Worm (Caenorhabditis elegans) whole organism, L1 larva: ENCODE measurements around the gene C01G5.9.

Source experiments
- C04F5.9 ChIP-seq: sonication (generic microtip); optimal IDR thresholded peaks from 2 replicates; lab custom pipeline; 2016; ENCODE audit warnings: missing genetic modification characterization, missing compliant biosample characterization
- C34B4.2 ChIP-seq: sonication (generic microtip); optimal IDR thresholded peaks from 2 replicates; lab custom pipeline; 2017; ENCODE audit warnings: mild to moderate bottlenecking, missing genetic modification characterization, missing compliant biosample characterization
- aha-1 ChIP-seq: fragments of 150-350 bp; optimal IDR thresholded peaks from 2 replicates; lab custom pipeline; 2014; ENCODE audit warnings: missing biosample characterization, missing genetic modification characterization
- ceh-63 ChIP-seq: fragments of 200-800 bp; sonication (Bioruptor generic); optimal IDR thresholded peaks from 2 replicates; lab custom pipeline; 2018; ENCODE audit warnings: mild to moderate bottlenecking, missing genetic modification characterization, missing compliant biosample characterization
- ceh-82 ChIP-seq, 3 experiments: fragments of 150-350 bp in 1 of 3; sonication (generic microtip) in 2 of 3; optimal IDR thresholded peaks; 2 replicates each; lab custom pipeline; 2014 to 2017; ENCODE audit warnings: missing biosample characterization in 3 of 3, missing genetic modification characterization in 3 of 3
- ceh-90 ChIP-seq: sonication (generic microtip); optimal IDR thresholded peaks from 2 replicates; lab custom pipeline; 2016; ENCODE audit warnings: missing genetic modification characterization, missing compliant biosample characterization
- ces-1 ChIP-seq: fragments of 150-350 bp; optimal IDR thresholded peaks from 2 replicates; lab custom pipeline; 2014; ENCODE audit warnings: missing biosample characterization, missing genetic modification reagents, missing genetic modification characterization
- dpl-1 ChIP-seq, 3 experiments: fragments of 150-350 bp in 2 of 3; sonication (generic microtip) in 1 of 3; optimal IDR thresholded peaks; 2 replicates each; lab custom pipeline; 2014 to 2017; ENCODE audit warnings: missing biosample characterization in 3 of 3, missing genetic modification characterization in 3 of 3, missing genetic modification reagents in 3 of 3
- efl-1 ChIP-seq, 4 experiments: fragments of 150-350 bp; optimal IDR thresholded peaks in 3 of 4; peaks in 1 of 4; 1 replicate in 1 of 4; 2 replicates in 3 of 4; lab custom pipeline; 2014; ENCODE audit warnings: missing biosample characterization in 2 of 4, missing genetic modification characterization in 2 of 4, missing genetic modification reagents in 2 of 4
- elt-3 ChIP-seq, 6 experiments: fragments of 150-350 bp in 1 of 6; sonication (generic microtip); optimal IDR thresholded peaks; 2 replicates each; lab custom pipeline; 2017 to 2018; ENCODE audit warnings: missing biosample characterization in 6 of 6, missing genetic modification characterization in 6 of 6, inconsistent platforms in 1 of 6
- fkh-4 ChIP-seq: sonication (generic microtip); optimal IDR thresholded peaks from 2 replicates; lab custom pipeline; 2016; ENCODE audit warnings: missing compliant biosample characterization, missing genetic modification characterization, borderline replicate concordance
- fkh-8 ChIP-seq: sonication (generic microtip); optimal IDR thresholded peaks from 2 replicates; lab custom pipeline; 2016; ENCODE audit warnings: mild to moderate bottlenecking, missing genetic modification characterization, missing compliant biosample characterization
- grh-1 ChIP-seq: fragments of 200-800 bp; sonication (Bioruptor generic); IDR thresholded peaks from 2 replicates; pipeline ENCODE4 v1.3.6; 2022; ENCODE audit warnings: missing genetic modification reagents, missing genetic modification characterization, missing compliant biosample characterization
- hlh-4 ChIP-seq: sonication (generic microtip); optimal IDR thresholded peaks from 2 replicates; lab custom pipeline; 2016; ENCODE audit warnings: mild to moderate bottlenecking, missing genetic modification characterization, missing compliant biosample characterization
- hpl-2 ChIP-seq: fragments of 150-350 bp; optimal IDR thresholded peaks from 2 replicates; lab custom pipeline; 2014; ENCODE audit warnings: missing biosample characterization, missing genetic modification reagents, missing genetic modification characterization
- isw-1 ChIP-seq: fragments of 200-800 bp; sonication (Bioruptor generic); IDR thresholded peaks from 2 replicates; pipeline ENCODE4 v1.3.6; 2022; ENCODE audit warnings: missing genetic modification characterization, missing compliant biosample characterization
- jun-1 ChIP-seq: fragments of 150-350 bp; optimal IDR thresholded peaks from 2 replicates; lab custom pipeline; 2014; ENCODE audit warnings: missing biosample characterization, missing genetic modification reagents, missing genetic modification characterization
- lin-15B ChIP-seq: fragments of 150-350 bp; sonication (generic microtip); optimal IDR thresholded peaks from 3 replicates; lab custom pipeline; 2014; ENCODE audit warnings: missing biosample characterization, missing genetic modification characterization
- lsy-2 ChIP-seq, 2 experiments: fragments of 150-350 bp; optimal IDR thresholded peaks; 2 replicates each; lab custom pipeline; 2014; ENCODE audit warnings: missing biosample characterization in 2 of 2, missing genetic modification characterization in 2 of 2
- mab-9 ChIP-seq: fragments of 200-800 bp; sonication (Bioruptor generic); IDR thresholded peaks from 2 replicates; pipeline ENCODE4 v1.3.6; 2022; ENCODE audit warnings: missing genetic modification reagents, missing genetic modification characterization, missing compliant biosample characterization
- nhr-11 ChIP-seq: fragments of 150-350 bp; optimal IDR thresholded peaks from 2 replicates; lab custom pipeline; 2014; ENCODE audit warnings: missing biosample characterization, missing genetic modification characterization
- nhr-47 ChIP-seq: sonication (generic microtip); optimal IDR thresholded peaks from 2 replicates; lab custom pipeline; 2016; ENCODE audit warnings: mild to moderate bottlenecking, missing genetic modification characterization, moderate library complexity, missing compliant biosample characterization
- nhr-71 ChIP-seq: sonication (generic microtip); optimal IDR thresholded peaks from 2 replicates; lab custom pipeline; 2016; ENCODE audit warnings: mild to moderate bottlenecking, missing genetic modification characterization, moderate library complexity, missing compliant biosample characterization
- nhr-76 ChIP-seq: sonication (generic microtip); optimal IDR thresholded peaks from 2 replicates; lab custom pipeline; 2017; ENCODE audit warnings: missing biosample characterization, missing genetic modification characterization
- nhr-85 ChIP-seq: sonication (generic microtip); peaks from one replicate; lab custom pipeline; 2016; ENCODE audit warnings: missing genetic modification characterization, inconsistent platforms, missing compliant biosample characterization
- nhr-90 ChIP-seq: sonication (generic microtip); optimal IDR thresholded peaks from 2 replicates; lab custom pipeline; 2016; ENCODE audit warnings: mild to moderate bottlenecking, missing genetic modification characterization, missing compliant biosample characterization; ENCODE audit not compliant: poor library complexity
- pax-3 ChIP-seq: fragments of 200-800 bp; sonication (Bioruptor generic); optimal IDR thresholded peaks from 2 replicates; lab custom pipeline; 2018; ENCODE audit warnings: mild to moderate bottlenecking, missing genetic modification characterization, moderate library complexity, missing compliant biosample characterization
- rnt-1 ChIP-seq: sonication (generic microtip); optimal IDR thresholded peaks from 2 replicates; lab custom pipeline; 2016; ENCODE audit warnings: mild to moderate bottlenecking, missing genetic modification characterization, moderate library complexity, missing compliant biosample characterization
- snpc-4 ChIP-seq: fragments of 150-350 bp; optimal IDR thresholded peaks from 2 replicates; lab custom pipeline; 2014; ENCODE audit warnings: missing biosample characterization, missing genetic modification characterization
- snu-23 ChIP-seq: sonication (generic microtip); optimal IDR thresholded peaks from 2 replicates; lab custom pipeline; 2016; ENCODE audit warnings: missing genetic modification characterization, missing compliant biosample characterization
- sox-4 ChIP-seq: sonication (generic microtip); optimal IDR thresholded peaks from 2 replicates; lab custom pipeline; 2016; ENCODE audit warnings: missing genetic modification characterization, missing compliant biosample characterization
- tbx-2 ChIP-seq: sonication (generic microtip); optimal IDR thresholded peaks from 2 replicates; lab custom pipeline; 2016; ENCODE audit warnings: missing genetic modification characterization, missing compliant biosample characterization
- unc-62 ChIP-seq: fragments of 150-350 bp; optimal IDR thresholded peaks from 2 replicates; lab custom pipeline; 2014; ENCODE audit warnings: missing biosample characterization, missing genetic modification reagents, missing genetic modification characterization
- vab-15 ChIP-seq: sonication (generic microtip); optimal IDR thresholded peaks from 2 replicates; lab custom pipeline; 2017; ENCODE audit warnings: missing genotype, mild to moderate bottlenecking, missing genetic modification characterization, missing compliant biosample characterization
- xbp-1 ChIP-seq: sonication (generic microtip); optimal IDR thresholded peaks from 2 replicates; lab custom pipeline; 2016; ENCODE audit warnings: missing genetic modification characterization, missing compliant biosample characterization
- zag-1 ChIP-seq: fragments of 150-350 bp; optimal IDR thresholded peaks from 2 replicates; lab custom pipeline; 2014; ENCODE audit warnings: missing biosample characterization, missing genetic modification characterization
- zip-4 ChIP-seq: fragments of 200-800 bp; sonication (Bioruptor generic); optimal IDR thresholded peaks from 2 replicates; lab custom pipeline; 2018; ENCODE audit warnings: mild to moderate bottlenecking, missing genetic modification characterization, moderate library complexity, missing compliant biosample characterization
- ztf-11 ChIP-seq, 2 experiments: sonication (generic microtip); optimal IDR thresholded peaks; 2 replicates each; lab custom pipeline; 2016 to 2017; ENCODE audit warnings: missing genetic modification characterization in 2 of 2, missing biosample characterization in 1 of 2, missing compliant biosample characterization in 1 of 2

C01G5.9 gene

ce11 chrIV:6523773-6524172 is 4.1 kb downstream of the C01G5.9 start:
- TF ChIP-seq unc-62 (GFP tag; lab: Kevin White, UChicago) (no peak), isw-1 (GFP tag; lab: Robert Waterston, UW) (no peak), nhr-90 (tag; lab: Kevin White, UChicago) (no peak)

DNA sequence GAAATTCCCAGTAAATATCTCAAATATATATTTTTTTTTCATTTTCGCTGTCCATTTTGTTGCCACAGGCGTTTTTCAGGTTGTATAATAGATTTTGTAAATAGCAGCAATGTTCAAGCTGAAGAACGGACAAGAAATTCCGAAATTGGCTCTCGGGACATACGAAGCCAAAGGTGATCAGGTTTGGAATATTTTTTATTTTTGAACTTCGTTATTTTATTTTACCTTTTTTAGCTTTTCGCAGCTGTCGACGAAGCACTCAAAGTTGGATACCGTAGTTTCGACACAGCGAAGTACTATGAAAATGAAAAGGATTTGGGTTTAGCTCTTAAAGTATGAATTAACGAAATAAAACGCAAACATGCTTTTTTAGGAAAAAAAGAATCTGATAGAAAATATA is 4.8 kb downstream of the C01G5.9 start, which contains the start of gene C01G5.5:
C01G5.5 (plus strand) TSS at position 80 of the 400 bp plus-strand sequence.
- TF ChIP-seq efl-1 (optimal IDR thresholded peaks at IDR 0.05; lab: Kevin White, UChicago): no peak
- peak in 1 of 2 experiments; percentile 65 for TF ChIP-seq efl-1 (GFP tag; optimal IDR thresholded peaks at IDR 0.05 in 1 of 2; lab: Kevin White, UChicago)
- no peak for TF ChIP-seq fkh-8 (tag; lab: Kevin White, UChicago)

ce11 chrIV:6526522-6526921 is 6.8 kb downstream of the C01G5.9 start:
- TF ChIP-seq nhr-76 (tag; lab: Kevin White, UChicago) (no peak), nhr-85 (no peak), fkh-4 (no peak), C04F5.9 (tag; lab: Kevin White, UChicago) (no peak), elt-3 (tag; optimal IDR thresholded peaks at IDR 0.05; lab: Kevin White, UChicago) (no peak), nhr-71 (tag; lab: Kevin White, UChicago) (no peak), ceh-90 (tag; lab: Kevin White, UChicago) (no peak), sox-4 (no peak), unc-62 (GFP tag; lab: Kevin White, UChicago) (no peak), mab-9 (GFP tag; lab: Robert Waterston, UW) (no peak), lsy-2 (tag; optimal IDR thresholded peaks at IDR 0.05; lab: Kevin White, UChicago) (no peak), grh-1 (no peak), snu-23 (GFP tag; lab: Kevin White, UChicago) (no peak), zag-1 (no peak), hlh-4 (tag; lab: Kevin White, UChicago) (no peak)

DNA sequence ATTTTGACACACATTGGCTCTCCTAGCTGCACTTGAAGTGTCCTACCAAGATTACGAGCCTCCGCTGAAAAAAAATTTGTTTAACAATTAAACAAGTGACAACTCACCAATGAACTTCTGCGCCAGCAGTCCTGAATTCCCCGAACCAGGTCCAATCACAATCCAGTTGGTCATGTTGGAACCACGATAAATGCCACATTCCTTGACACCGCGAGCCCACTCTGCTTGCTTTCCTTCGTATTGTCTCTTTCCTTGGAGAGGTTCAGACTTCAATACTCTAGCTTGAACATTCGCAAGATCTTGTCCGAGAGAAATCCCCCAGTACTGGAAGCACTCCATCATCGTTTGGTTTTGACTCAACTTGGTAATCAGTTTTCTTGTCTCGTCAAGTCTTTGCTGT is 8.5 kb downstream of the C01G5.9 start:
- TF ChIP-seq ceh-63 (no peak), jun-1 (tag; lab: Kevin White, UChicago) (no peak), grh-1 (no peak), fkh-8 (tag; lab: Kevin White, UChicago) (no peak), elt-3 (tag; optimal IDR thresholded peaks at IDR 0.05; lab: Kevin White, UChicago) (no peak), tbx-2 (no peak), vab-15 (tag; lab: Kevin White, UChicago) (no peak)

DNA sequence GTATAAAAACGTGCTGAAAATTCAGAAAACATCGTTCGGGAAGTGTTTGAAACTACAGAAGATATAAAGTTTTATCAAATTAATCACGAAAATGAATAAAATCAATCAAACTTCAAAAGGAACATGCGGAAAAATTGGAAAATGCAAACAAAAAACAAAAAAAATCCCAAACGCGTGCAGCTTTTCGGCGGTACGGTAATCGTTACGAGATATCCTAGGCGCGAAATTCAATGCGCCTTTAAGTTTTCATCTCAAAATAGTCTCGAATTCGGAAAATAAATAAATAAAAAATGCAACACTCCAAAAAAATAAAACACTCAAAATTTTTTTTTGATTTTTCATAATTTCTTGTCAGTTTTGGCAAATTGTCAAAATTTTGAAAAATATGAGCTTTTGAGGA is 10.1 kb downstream of the C01G5.9 start:
- no peak for TF ChIP-seq nhr-47 (tag; lab: Kevin White, UChicago)
- no peak for TF ChIP-seq nhr-11 (tag; lab: Kevin White, UChicago)
- no peak for TF ChIP-seq dpl-1 (GFP tag; optimal IDR thresholded peaks at IDR 0.05; lab: Kevin White, UChicago)
- TF ChIP-seq mab-9 (GFP tag; lab: Robert Waterston, UW): no peak
- no peak for TF ChIP-seq ces-1

ce11 chrIV:6531450-6531849 is 11.8 kb downstream of the C01G5.9 start, which contains the start of gene C01G5.4:
TSS of gene C01G5.4 (plus strand) at chrIV:6531750.
- no peak for TF ChIP-seq zip-4 (GFP tag; lab: Kevin White, UChicago)
- TF ChIP-seq nhr-76 (tag; lab: Kevin White, UChicago): no peak
- no peak for TF ChIP-seq lsy-2 (tag; optimal IDR thresholded peaks at IDR 0.05; lab: Kevin White, UChicago)
- TF ChIP-seq C04F5.9 (tag; lab: Kevin White, UChicago): no peak
- TF ChIP-seq ceh-82 (tag; optimal IDR thresholded peaks at IDR 0.05; lab: Kevin White, UChicago): no peak
- no peak for TF ChIP-seq tbx-2
- no peak for TF ChIP-seq pax-3
- TF ChIP-seq snpc-4 (tag; lab: Kevin White, UChicago): no peak
- no peak for TF ChIP-seq nhr-47 (tag; lab: Kevin White, UChicago)
- TF ChIP-seq dpl-1 (GFP tag; optimal IDR thresholded peaks at IDR 0.05; lab: Kevin White, UChicago): no peak
- TF ChIP-seq C34B4.2 (tag; lab: Kevin White, UChicago): no peak
- TF ChIP-seq zag-1: no peak
- no peak for TF ChIP-seq ceh-90 (tag; lab: Kevin White, UChicago)
- TF ChIP-seq rnt-1: no peak
- no peak for TF ChIP-seq aha-1
- TF ChIP-seq hpl-2 (GFP tag; lab: Kevin White, UChicago): no peak
- no peak for TF ChIP-seq lin-15B (tag; lab: Kevin White, UChicago)
- TF ChIP-seq grh-1: no peak
- no peak for TF ChIP-seq ztf-11 (tag; optimal IDR thresholded peaks at IDR 0.05; lab: Kevin White, UChicago)
- TF ChIP-seq xbp-1 (tag; lab: Kevin White, UChicago): no peak
